Worm (Caenorhabditis elegans) whole organism, early embryonic: Measurements from ENCODE around the gene R07E5.6.

Experiments used
- B0310.2 ChIP-seq: sonication (generic microtip); optimal IDR thresholded peaks from 2 replicates; lab custom pipeline; 2016; ENCODE audit warnings: mild to moderate bottlenecking, missing genetic modification characterization, missing compliant biosample characterization
- F13C5.2 ChIP-seq: sonication (generic microtip); optimal IDR thresholded peaks from 2 replicates; lab custom pipeline; 2017; ENCODE audit warnings: mild to moderate bottlenecking, missing genetic modification characterization, inconsistent platforms, missing compliant biosample characterization
- aly-1 ChIP-seq: sonication (generic microtip); optimal IDR thresholded peaks from 2 replicates; lab custom pipeline; 2016; ENCODE audit warnings: missing genetic modification characterization, missing compliant biosample characterization
- ama-1 ChIP-seq: fragments of 150-350 bp; optimal IDR thresholded peaks from 2 replicates; lab custom pipeline; 2014
- ceh-13 ChIP-seq: fragments of 200-800 bp; sonication (Bioruptor generic); optimal IDR thresholded peaks from 2 replicates; lab custom pipeline; 2018; ENCODE audit warnings: mild to moderate bottlenecking, missing genetic modification characterization, missing compliant biosample characterization
- ceh-36 ChIP-seq: sonication (generic microtip); optimal IDR thresholded peaks from 2 replicates; lab custom pipeline; 2016; ENCODE audit warnings: missing genetic modification characterization, inconsistent platforms, missing compliant biosample characterization
- ets-7 ChIP-seq: sonication (generic microtip); optimal IDR thresholded peaks from 2 replicates; lab custom pipeline; 2016; ENCODE audit warnings: missing genotype, missing genetic modification characterization, missing compliant biosample characterization
- flt-1 ChIP-seq: fragments of 200-800 bp; sonication (Bioruptor generic); IDR thresholded peaks from 2 replicates; pipeline ENCODE4 v1.3.6; 2022; ENCODE audit warnings: missing genetic modification characterization, missing compliant biosample characterization
- hmbx-1 ChIP-seq: sonication (generic microtip); optimal IDR thresholded peaks from 2 replicates; lab custom pipeline; 2016; ENCODE audit warnings: mild to moderate bottlenecking, missing genetic modification characterization, missing compliant biosample characterization
- hmg-4 ChIP-seq: fragments of 200-800 bp; sonication (Bioruptor generic); optimal IDR thresholded peaks from 2 replicates; lab custom pipeline; 2018; ENCODE audit warnings: mild to moderate bottlenecking, missing genetic modification characterization, missing compliant biosample characterization
- hnd-1 ChIP-seq: sonication (generic microtip); optimal IDR thresholded peaks from 2 replicates; lab custom pipeline; 2016; ENCODE audit warnings: missing genetic modification characterization, missing compliant biosample characterization
- pes-1 ChIP-seq: fragments of 200-800 bp; sonication (Bioruptor generic); IDR thresholded peaks from 2 replicates; pipeline ENCODE4 v1.3.6; 2022; ENCODE audit warnings: missing genetic modification reagents, missing genetic modification characterization, missing compliant biosample characterization
- scrt-1 ChIP-seq: fragments of 200-800 bp; sonication (Bioruptor generic); IDR thresholded peaks from 2 replicates; pipeline ENCODE4 v1.3.6; 2022; ENCODE audit warnings: missing genetic modification characterization, missing compliant biosample characterization
- sea-1 ChIP-seq: fragments of 200-800 bp; sonication (Bioruptor generic); conservative IDR thresholded peaks from 2 replicates; pipeline ENCODE4 v1.3.6; 2022; ENCODE audit warnings: missing genetic modification characterization, missing compliant biosample characterization
- tbx-11 ChIP-seq: fragments of 200-800 bp; sonication (Bioruptor generic); IDR thresholded peaks from 2 replicates; pipeline ENCODE4 v1.3.6; 2022; ENCODE audit warnings: missing genetic modification characterization, missing compliant biosample characterization
- tbx-37 ChIP-seq: fragments of 200-800 bp; sonication (Bioruptor generic); conservative IDR thresholded peaks from 2 replicates; pipeline ENCODE4 v1.3.6; 2022; ENCODE audit warnings: missing genetic modification reagents, missing genetic modification characterization, missing compliant biosample characterization
- tra-4 ChIP-seq: sonication (generic microtip); optimal IDR thresholded peaks from 2 replicates; lab custom pipeline; 2017; ENCODE audit warnings: missing genetic modification characterization, missing compliant biosample characterization

R07E5.6 gene

ce11 chrIII:4394496-4394895 lies 4.1 kb upstream of the R07E5.6 start, which contains the start of gene R07E5.4:
Gene R07E5.4 (plus strand): TSS chrIII:4394796.
- no peak for TF ChIP-seq pes-1
- TF ChIP-seq flt-1 (GFP tag; lab: Robert Waterston, UW): no peak
- no peak for TF ChIP-seq aly-1
- TF ChIP-seq F13C5.2 (tag; lab: Kevin White, UChicago): no peak
- no peak for TF ChIP-seq tbx-37 (GFP tag; lab: Robert Waterston, UW)
- TF ChIP-seq ceh-36 (tag; lab: Kevin White, UChicago): no peak
- TF ChIP-seq B0310.2 (tag; lab: Kevin White, UChicago): no peak
- no peak for TF ChIP-seq tra-4 (tag; lab: Kevin White, UChicago)
- no peak for TF ChIP-seq hmbx-1 (tag; lab: Kevin White, UChicago)
- TF ChIP-seq ama-1 (lab: Kevin White, UChicago): no peak
- no peak for TF ChIP-seq scrt-1 (GFP tag; lab: Robert Waterston, UW)
- no peak for TF ChIP-seq ceh-13 (GFP tag; lab: Kevin White, UChicago)
- TF ChIP-seq sea-1: no peak

- TF ChIP-seq hmbx-1 (tag; lab: Kevin White, UChicago) (no peak), ceh-13 (GFP tag; lab: Kevin White, UChicago) (no peak), ama-1 (lab: Kevin White, UChicago) (no peak), tbx-37 (GFP tag; lab: Robert Waterston, UW) (no peak), ets-7 (tag; lab: Kevin White, UChicago) (no peak), tra-4 (tag; lab: Kevin White, UChicago) (no peak), hmg-4 (no peak), hnd-1 (tag; lab: Kevin White, UChicago) (no peak), flt-1 (GFP tag; lab: Robert Waterston, UW) (no peak), sea-1 (no peak), tbx-11 (GFP tag; lab: Robert Waterston, UW) (no peak), ceh-36 (tag; lab: Kevin White, UChicago) (no peak), F13C5.2 (tag; lab: Kevin White, UChicago) (no peak), B0310.2 (tag; lab: Kevin White, UChicago) (no peak), scrt-1 (GFP tag; lab: Robert Waterston, UW) (no peak), aly-1 (no peak), pes-1 (no peak)
Measured at ce11 chrIII:4395857-4396256, 2.7 kb upstream of the R07E5.6 start.

- no peak for TF ChIP-seq hmg-4
- no peak for TF ChIP-seq tbx-11 (GFP tag; lab: Robert Waterston, UW)
- no peak for TF ChIP-seq B0310.2 (tag; lab: Kevin White, UChicago)
- no peak for TF ChIP-seq flt-1 (GFP tag; lab: Robert Waterston, UW)
- TF ChIP-seq ama-1 (lab: Kevin White, UChicago): no peak
- TF ChIP-seq scrt-1 (GFP tag; lab: Robert Waterston, UW): no peak
- no peak for TF ChIP-seq F13C5.2 (tag; lab: Kevin White, UChicago)
- no peak for TF ChIP-seq ceh-13 (GFP tag; lab: Kevin White, UChicago)
- TF ChIP-seq hnd-1 (tag; lab: Kevin White, UChicago): no peak
- no peak for TF ChIP-seq sea-1
- TF ChIP-seq ets-7 (tag; lab: Kevin White, UChicago): no peak
Measured at ce11 chrIII:4397115-4397514, 1.4 kb upstream of the R07E5.6 start, which contains the start of gene R07E5.5. Gene R07E5.5 (plus strand): TSS chrIII:4397415.

ce11 chrIII:4401142-4401541 lies 2.6 kb downstream of the R07E5.6 start, which contains the start of gene R07E5.15:
Gene R07E5.15 (plus strand): TSS chrIII:4401442.
- TF ChIP-seq hmbx-1 (tag; lab: Kevin White, UChicago): no peak
- TF ChIP-seq tbx-11 (GFP tag; lab: Robert Waterston, UW): no peak
- TF ChIP-seq tra-4 (tag; lab: Kevin White, UChicago): no peak
- TF ChIP-seq flt-1 (GFP tag; lab: Robert Waterston, UW): no peak
- no peak for TF ChIP-seq aly-1
- TF ChIP-seq F13C5.2 (tag; lab: Kevin White, UChicago): no peak
- TF ChIP-seq ets-7 (tag; lab: Kevin White, UChicago): no peak
- no peak for TF ChIP-seq hmg-4
- no peak for TF ChIP-seq sea-1

ce11 chrIII:4404339-4404836 lies 5.8 kb downstream of the R07E5.6 start, which contains the start of the genes R07E5.17 and snfc-5:
Gene R07E5.17 (minus strand): TSS chrIII:4404436.
Gene snfc-5 (plus strand): TSS chrIII:4404786.
- TF ChIP-seq F13C5.2 (tag; lab: Kevin White, UChicago) (peak; percentile 59), ceh-36 (tag; lab: Kevin White, UChicago) (no peak)

ce11 chrIII:4405986-4406385 lies 7.4 kb downstream of the R07E5.6 start, which contains the start of gene rnp-4:
Gene rnp-4 (plus strand): TSS chrIII:4406286.
- no peak for TF ChIP-seq flt-1 (GFP tag; lab: Robert Waterston, UW)
- TF ChIP-seq ceh-36 (tag; lab: Kevin White, UChicago): no peak
- TF ChIP-seq tra-4 (tag; lab: Kevin White, UChicago): no peak
- no peak for TF ChIP-seq hmg-4
- TF ChIP-seq tbx-37 (GFP tag; lab: Robert Waterston, UW): no peak
- no peak for TF ChIP-seq ama-1 (lab: Kevin White, UChicago)
- TF ChIP-seq F13C5.2 (tag; lab: Kevin White, UChicago): no peak
- no peak for TF ChIP-seq scrt-1 (GFP tag; lab: Robert Waterston, UW)
- no peak for TF ChIP-seq B0310.2 (tag; lab: Kevin White, UChicago)
- no peak for TF ChIP-seq tbx-11 (GFP tag; lab: Robert Waterston, UW)
- no peak for TF ChIP-seq ets-7 (tag; lab: Kevin White, UChicago)

- TF ChIP-seq aly-1: no peak
- TF ChIP-seq tbx-11 (GFP tag; lab: Robert Waterston, UW): no peak
- no peak for TF ChIP-seq hmbx-1 (tag; lab: Kevin White, UChicago)
- no peak for TF ChIP-seq hmg-4
- no peak for TF ChIP-seq hnd-1 (tag; lab: Kevin White, UChicago)
- no peak for TF ChIP-seq scrt-1 (GFP tag; lab: Robert Waterston, UW)
- TF ChIP-seq ama-1 (lab: Kevin White, UChicago): no peak
- no peak for TF ChIP-seq ets-7 (tag; lab: Kevin White, UChicago)
- no peak for TF ChIP-seq ceh-13 (GFP tag; lab: Kevin White, UChicago)
- TF ChIP-seq flt-1 (GFP tag; lab: Robert Waterston, UW): no peak
- no peak for TF ChIP-seq tra-4 (tag; lab: Kevin White, UChicago)
- no peak for TF ChIP-seq tbx-37 (GFP tag; lab: Robert Waterston, UW)
- TF ChIP-seq sea-1: no peak
- no peak for TF ChIP-seq pes-1
- TF ChIP-seq F13C5.2 (tag; lab: Kevin White, UChicago): no peak
- TF ChIP-seq B0310.2 (tag; lab: Kevin White, UChicago): no peak
Measured at ce11 chrIII:4407144-4407543, 8.6 kb downstream of the R07E5.6 start, which contains the start of gene prdx-3. Gene prdx-3 (plus strand): TSS chrIII:4407444.
